Fruit fly (Drosophila melanogaster): ENCODE results near the gene Pfrx.
A peak's percentile ranks its signal among the peaks of the same experiment; 100 is the strongest.

Pfrx gene

DNA sequence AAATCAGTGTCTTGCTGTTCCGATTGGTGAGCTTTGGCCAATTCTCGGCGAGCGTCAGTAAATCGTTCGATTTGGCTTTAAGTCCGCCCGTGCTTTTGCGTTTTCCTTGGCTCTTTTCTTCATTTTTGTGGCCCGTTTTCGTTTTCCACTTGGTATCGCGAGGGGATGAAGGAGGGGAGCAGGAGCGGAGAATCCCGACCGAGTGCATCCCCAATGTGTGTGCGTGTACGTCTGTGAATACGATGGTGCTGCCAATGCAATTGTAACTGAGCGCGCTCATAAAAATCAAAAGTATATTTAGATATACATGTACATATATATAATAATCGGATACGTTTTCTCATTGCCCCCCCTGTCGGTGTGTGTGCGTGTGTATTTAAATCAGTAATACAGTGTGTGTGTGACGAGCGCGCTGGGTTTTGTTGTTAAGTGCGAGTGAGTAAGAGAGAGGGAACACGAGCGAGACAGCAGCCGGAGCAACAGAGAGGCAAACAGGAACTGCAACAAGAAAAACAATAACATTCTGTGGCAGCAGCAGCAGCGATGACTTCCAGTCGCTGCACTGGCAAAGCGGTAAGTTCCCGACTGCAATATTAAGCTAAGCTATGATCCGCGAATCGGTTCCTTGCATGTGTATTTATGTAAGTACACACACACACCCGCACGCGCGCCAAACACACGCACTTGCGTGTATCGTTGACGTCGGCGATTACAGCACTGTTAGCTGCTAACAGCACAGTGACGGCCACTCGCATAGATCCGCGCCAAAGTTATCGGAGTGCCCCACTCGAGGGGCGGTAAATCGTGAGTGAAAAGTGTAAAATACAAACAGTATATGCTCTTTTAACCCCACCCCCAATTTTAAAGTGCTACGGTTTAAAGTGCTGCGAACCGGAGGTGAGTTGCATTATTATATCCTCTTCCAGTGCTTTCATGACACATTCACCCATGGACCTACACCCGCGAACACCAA, 592 bp downstream of the Pfrx start (continued):
- TF ChIP-seq dysf (GFP tag; IDR thresholded peaks at IDR 0.05) = peak; percentile 75
- no peak for TF ChIP-seq CG33213 (GFP tag; optimal IDR thresholded peaks at IDR 0.05)
- peak; percentile 22; the same call in 1 of the 3 replicates for TF ChIP-seq Aef1 (GFP tag; IDR thresholded peaks at IDR 0.05)
- no peak for TF ChIP-seq YL-1 (GFP tag; optimal IDR thresholded peaks at IDR 0.05)
- TF ChIP-seq Lpt (GFP tag; optimal IDR thresholded peaks at IDR 0.05) = no peak
- TF ChIP-seq cwo (GFP tag; optimal IDR thresholded peaks at IDR 0.05) = peak; percentile 60
- TF ChIP-seq insv (GFP tag; optimal IDR thresholded peaks at IDR 0.05) = no peak
- no peak for TF ChIP-seq gsb-n (tag; optimal IDR thresholded peaks at IDR 0.05)
- peak; percentile 71 for TF ChIP-seq CG12769 (tag; optimal IDR thresholded peaks at IDR 0.05)
- TF ChIP-seq Optix (GFP tag; IDR thresholded peaks at IDR 0.05) = peak; percentile 35; the same call in 1 of the 3 replicates
- TF ChIP-seq CG31224 (GFP tag; IDR thresholded peaks at IDR 0.05) = 0 out of 2 replicates have a peak, but pooled peaks have one; percentile 12
- TF ChIP-seq ro (GFP tag; IDR thresholded peaks at IDR 0.05) = no peak
- peak; percentile 62 for TF ChIP-seq bcd (GFP tag; optimal IDR thresholded peaks at IDR 0.05)
- TF ChIP-seq CG8765 (GFP tag; IDR thresholded peaks at IDR 0.05) = no peak
- TF ChIP-seq CG6854 (GFP tag; optimal IDR thresholded peaks at IDR 0.05) = peak; percentile 37
- no peak for TF ChIP-seq CG31388 (GFP tag; optimal IDR thresholded peaks at IDR 0.05)
- TF ChIP-seq odd (GFP tag; optimal IDR thresholded peaks at IDR 0.05) = peak; percentile 22
- TF ChIP-seq CG9727 (GFP tag; optimal IDR thresholded peaks at IDR 0.05) = peak; percentile 59
- peak; percentile 56 for TF ChIP-seq CG10543 (GFP tag; optimal IDR thresholded peaks at IDR 0.05)
- peak; percentile 72 for TF ChIP-seq her (GFP tag; optimal IDR thresholded peaks at IDR 0.05)
- peak; percentile 70 for TF ChIP-seq CG14441 (GFP tag; IDR thresholded peaks at IDR 0.05)
- TF ChIP-seq dpn (GFP tag; optimal IDR thresholded peaks at IDR 0.05) = peak; percentile 46 to 47
- TF ChIP-seq CG6791 (GFP tag; IDR thresholded peaks at IDR 0.05; ENCODE audit: partially characterized antibody) = no peak
- TF ChIP-seq Hsf (GFP tag; optimal IDR thresholded peaks at IDR 0.05) = peak; percentile 38
- TF ChIP-seq CG17328 (GFP tag; IDR thresholded peaks at IDR 0.05) = peak; percentile 49; the same call in 1 of the 2 replicates
- no peak for TF ChIP-seq CG2129 (GFP tag; IDR thresholded peaks at IDR 0.05; ENCODE audit: partially characterized antibody)
- TF ChIP-seq CG12219 (GFP tag; optimal IDR thresholded peaks at IDR 0.05) = peak; percentile 67
- peak; percentile 41; the same call in 1 of the 2 replicates for TF ChIP-seq CG11247 (GFP tag; IDR thresholded peaks at IDR 0.05)
- TF ChIP-seq D19B (GFP tag; optimal IDR thresholded peaks at IDR 0.05) = no peak
- peak; percentile 53 for TF ChIP-seq CG17829 (tag; optimal IDR thresholded peaks at IDR 0.05)
- TF ChIP-seq CG13424 (tag; optimal IDR thresholded peaks at IDR 0.05) = peak; percentile 71
- TF ChIP-seq Nf-YB (GFP tag; optimal IDR thresholded peaks at IDR 0.05) = no peak
- no peak for TF ChIP-seq CG15011 (GFP tag; optimal IDR thresholded peaks at IDR 0.05)
- 0 out of 3 replicates have a peak, but pooled peaks have one; percentile 23 for TF ChIP-seq H15 (GFP tag; IDR thresholded peaks at IDR 0.05)
- TF ChIP-seq MBD-R2 (GFP tag; IDR thresholded peaks at IDR 0.05) = peak; percentile 33; the same call in 1 of the 2 replicates
- TF ChIP-seq CG5180 (GFP tag; optimal IDR thresholded peaks at IDR 0.05) = peak; percentile 58
- TF ChIP-seq org-1 (GFP tag; optimal IDR thresholded peaks at IDR 0.05) = peak; percentile 74
- TF ChIP-seq CG18764 (GFP tag; optimal IDR thresholded peaks at IDR 0.05) = no peak
- peak; percentile 46 for TF ChIP-seq CG10979 (tag; optimal IDR thresholded peaks at IDR 0.05)
- TF ChIP-seq rib (GFP tag; IDR thresholded peaks at IDR 0.05) = peak; percentile 29; the same call in 1 of the 2 replicates
- no peak for TF ChIP-seq luna (GFP tag; optimal IDR thresholded peaks at IDR 0.05)
- TF ChIP-seq Ets65A (GFP tag) = peak; percentile 95
- peak; percentile 34; the same call in 1 of the 2 replicates for TF ChIP-seq Rx (GFP tag; IDR thresholded peaks at IDR 0.05)
- TF ChIP-seq CkIIα-i1 (GFP tag; IDR thresholded peaks at IDR 0.05) = no peak
- TF ChIP-seq maf-S (GFP tag; optimal IDR thresholded peaks at IDR 0.05) = peak; percentile 36
- peak in 1 of 2 experiments; percentile 59 for TF ChIP-seq Eip74EF (GFP tag; optimal IDR thresholded peaks at IDR 0.05)
- peak; percentile 26 for TF ChIP-seq Atf3 (GFP tag; optimal IDR thresholded peaks at IDR 0.05)
- no peak for TF ChIP-seq pita (GFP tag; optimal IDR thresholded peaks at IDR 0.05)
